Worm (Caenorhabditis elegans): Measurements from ENCODE around the gene T02G5.14.

- TF ChIP-seq nhr-10 (tag; optimal IDR thresholded peaks at IDR 0.05) (no peak), nhr-76 (tag; optimal IDR thresholded peaks at IDR 0.05) (no peak), unc-62 (GFP tag; optimal IDR thresholded peaks at IDR 0.05 in 1 of 2) (no peak), unc-62 (tag; optimal IDR thresholded peaks at IDR 0.05) (no peak), zip-11 (GFP tag; IDR thresholded peaks at IDR 0.05) (no peak), Y48G9A.11 (GFP tag; IDR thresholded peaks at IDR 0.05) (no peak), pqm-1 (tag; optimal IDR thresholded peaks at IDR 0.05) (no peak), daf-12 (tag; optimal IDR thresholded peaks at IDR 0.05) (no peak), daf-16 (GFP tag; optimal IDR thresholded peaks at IDR 0.05) (no peak), daf-16 (tag; optimal IDR thresholded peaks at IDR 0.05) (no peak), nhr-237 (tag; optimal IDR thresholded peaks at IDR 0.05) (no peak), lin-39 (tag; optimal IDR thresholded peaks at IDR 0.05) (no peak), pha-4 (GFP tag; IDR thresholded peaks at IDR 0.05) (no peak), pha-4 (tag; optimal IDR thresholded peaks at IDR 0.05) (no peak), R02D3.7 (tag; optimal IDR thresholded peaks at IDR 0.05) (no peak), nhr-11 (tag; optimal IDR thresholded peaks at IDR 0.05) (no peak), dpl-1 (GFP tag; optimal IDR thresholded peaks at IDR 0.05) (no peak)
These were observed 35.4 kb downstream of the T02G5.14 start for ce11 chrII:7119525-7119924.
